Worm (Caenorhabditis elegans) whole organism, L1 larva: ENCODE measurements around the gene cal-1.

Experiments used
- C04F5.9 ChIP-seq: sonication (generic microtip); optimal IDR thresholded peaks from 2 replicates; lab custom pipeline; 2016; ENCODE audit warnings: missing genetic modification characterization, missing compliant biosample characterization
- Y116A8C.19 ChIP-seq: sonication (generic microtip); optimal IDR thresholded peaks from 2 replicates; lab custom pipeline; 2016; ENCODE audit warnings: missing compliant biosample characterization, missing genetic modification characterization, borderline replicate concordance
- alr-1 ChIP-seq: fragments of 200-800 bp; sonication (Bioruptor generic); optimal IDR thresholded peaks from 2 replicates; lab custom pipeline; 2018; ENCODE audit warnings: borderline replicate concordance, mild to moderate bottlenecking, missing genetic modification characterization, missing compliant biosample characterization
- ama-1 ChIP-seq: fragments of 150-350 bp; optimal IDR thresholded peaks from 2 replicates; lab custom pipeline; 2014
- blmp-1 ChIP-seq: fragments of 150-350 bp; optimal IDR thresholded peaks from 2 replicates; lab custom pipeline; 2014; ENCODE audit warnings: missing biosample characterization, missing genetic modification characterization
- ceh-63 ChIP-seq: fragments of 200-800 bp; sonication (Bioruptor generic); optimal IDR thresholded peaks from 2 replicates; lab custom pipeline; 2018; ENCODE audit warnings: mild to moderate bottlenecking, missing genetic modification characterization, missing compliant biosample characterization
- ceh-88 ChIP-seq: fragments of 200-800 bp; sonication (Bioruptor generic); IDR thresholded peaks from 2 replicates; pipeline ENCODE4 v1.3.6; 2022; ENCODE audit warnings: missing genetic modification characterization, missing compliant biosample characterization
- ceh-90 ChIP-seq: sonication (generic microtip); optimal IDR thresholded peaks from 2 replicates; lab custom pipeline; 2016; ENCODE audit warnings: missing genetic modification characterization, missing compliant biosample characterization
- ces-1 ChIP-seq: fragments of 150-350 bp; optimal IDR thresholded peaks from 2 replicates; lab custom pipeline; 2014; ENCODE audit warnings: missing biosample characterization, missing genetic modification reagents, missing genetic modification characterization
- dpl-1 ChIP-seq, 3 experiments: fragments of 150-350 bp in 2 of 3; sonication (generic microtip) in 1 of 3; optimal IDR thresholded peaks; 2 replicates each; lab custom pipeline; 2014 to 2017; ENCODE audit warnings: missing biosample characterization in 3 of 3, missing genetic modification characterization in 3 of 3, missing genetic modification reagents in 3 of 3
- efl-1 ChIP-seq, 4 experiments: fragments of 150-350 bp; optimal IDR thresholded peaks in 3 of 4; peaks in 1 of 4; 1 replicate in 1 of 4; 2 replicates in 3 of 4; lab custom pipeline; 2014; ENCODE audit warnings: missing biosample characterization in 2 of 4, missing genetic modification characterization in 2 of 4, missing genetic modification reagents in 2 of 4
- egl-13 ChIP-seq: sonication (generic microtip); optimal IDR thresholded peaks from 2 replicates; lab custom pipeline; 2016; ENCODE audit warnings: missing genotype, missing genetic modification reagents, missing genetic modification characterization, missing compliant biosample characterization
- elt-3 ChIP-seq, 6 experiments: fragments of 150-350 bp in 1 of 6; sonication (generic microtip); optimal IDR thresholded peaks; 2 replicates each; lab custom pipeline; 2017 to 2018; ENCODE audit warnings: missing biosample characterization in 6 of 6, missing genetic modification characterization in 6 of 6, inconsistent platforms in 1 of 6
- ets-5 ChIP-seq: fragments of 200-800 bp; sonication (Bioruptor generic); IDR thresholded peaks from 2 replicates; pipeline ENCODE4 v1.3.6; 2022; ENCODE audit warnings: missing genetic modification characterization, missing compliant biosample characterization
- fkh-10 ChIP-seq: sonication (generic microtip); optimal IDR thresholded peaks from 2 replicates; lab custom pipeline; 2017; ENCODE audit warnings: missing biosample characterization, missing genetic modification reagents, missing genetic modification characterization
- fkh-8 ChIP-seq: sonication (generic microtip); optimal IDR thresholded peaks from 2 replicates; lab custom pipeline; 2016; ENCODE audit warnings: mild to moderate bottlenecking, missing genetic modification characterization, missing compliant biosample characterization
- fos-1 ChIP-seq: fragments of 150-350 bp; optimal IDR thresholded peaks from 2 replicates; lab custom pipeline; 2014; ENCODE audit warnings: missing biosample characterization, missing genetic modification characterization
- hlh-17 ChIP-seq: fragments of 200-800 bp; sonication (Bioruptor generic); optimal IDR thresholded peaks from 2 replicates; lab custom pipeline; 2018; ENCODE audit warnings: missing genetic modification characterization, mild to moderate bottlenecking, missing compliant biosample characterization, moderate library complexity, borderline replicate concordance
- hlh-4 ChIP-seq: sonication (generic microtip); optimal IDR thresholded peaks from 2 replicates; lab custom pipeline; 2016; ENCODE audit warnings: mild to moderate bottlenecking, missing genetic modification characterization, missing compliant biosample characterization
- hpl-2 ChIP-seq: fragments of 150-350 bp; optimal IDR thresholded peaks from 2 replicates; lab custom pipeline; 2014; ENCODE audit warnings: missing biosample characterization, missing genetic modification reagents, missing genetic modification characterization
- isw-1 ChIP-seq: fragments of 200-800 bp; sonication (Bioruptor generic); IDR thresholded peaks from 2 replicates; pipeline ENCODE4 v1.3.6; 2022; ENCODE audit warnings: missing genetic modification characterization, missing compliant biosample characterization
- lin-13 ChIP-seq: fragments of 150-350 bp; optimal IDR thresholded peaks from 2 replicates; lab custom pipeline; 2014; ENCODE audit warnings: missing biosample characterization, missing genetic modification reagents, missing genetic modification characterization
- lin-35 ChIP-seq, 2 experiments: fragments of 150-350 bp; optimal IDR thresholded peaks; 2 replicates each; lab custom pipeline; 2014; ENCODE audit warnings: missing biosample characterization in 2 of 2, missing genetic modification characterization in 2 of 2, missing genetic modification reagents in 2 of 2
- lin-39 ChIP-seq: fragments of 150-350 bp; optimal IDR thresholded peaks from 2 replicates; lab custom pipeline; 2014; ENCODE audit warnings: missing biosample characterization, missing genetic modification reagents, missing genetic modification characterization
- lsy-2 ChIP-seq, 2 experiments: fragments of 150-350 bp; optimal IDR thresholded peaks; 2 replicates each; lab custom pipeline; 2014; ENCODE audit warnings: missing biosample characterization in 2 of 2, missing genetic modification characterization in 2 of 2
- mef-2 ChIP-seq: fragments of 150-350 bp; optimal IDR thresholded peaks from 2 replicates; lab custom pipeline; 2014; ENCODE audit warnings: missing biosample characterization, missing genetic modification characterization
- nhr-19 ChIP-seq: fragments of 200-800 bp; sonication (Bioruptor generic); conservative IDR thresholded peaks from 2 replicates; pipeline ENCODE4 v1.3.6; 2022; ENCODE audit warnings: missing genetic modification characterization, missing compliant biosample characterization
- nhr-20 ChIP-seq: sonication (generic microtip); optimal IDR thresholded peaks from 2 replicates; lab custom pipeline; 2016; ENCODE audit warnings: mild to moderate bottlenecking, missing genetic modification characterization, missing compliant biosample characterization
- nhr-237 ChIP-seq: fragments of 150-350 bp; optimal IDR thresholded peaks from 2 replicates; lab custom pipeline; 2014; ENCODE audit warnings: missing biosample characterization, missing genetic modification characterization
- nhr-28 ChIP-seq: fragments of 150-350 bp; optimal IDR thresholded peaks from 2 replicates; lab custom pipeline; 2014; ENCODE audit warnings: missing biosample characterization, missing genetic modification characterization
- nhr-76 ChIP-seq: sonication (generic microtip); optimal IDR thresholded peaks from 2 replicates; lab custom pipeline; 2017; ENCODE audit warnings: missing biosample characterization, missing genetic modification characterization
- nhr-84 ChIP-seq: sonication (generic microtip); optimal IDR thresholded peaks from 2 replicates; lab custom pipeline; 2017; ENCODE audit warnings: missing biosample characterization, missing genetic modification characterization
- nhr-85 ChIP-seq: sonication (generic microtip); peaks from one replicate; lab custom pipeline; 2016; ENCODE audit warnings: missing genetic modification characterization, inconsistent platforms, missing compliant biosample characterization
- nhr-90 ChIP-seq: sonication (generic microtip); optimal IDR thresholded peaks from 2 replicates; lab custom pipeline; 2016; ENCODE audit warnings: mild to moderate bottlenecking, missing genetic modification characterization, missing compliant biosample characterization; ENCODE audit not compliant: poor library complexity
- pag-3 ChIP-seq: sonication (generic microtip); optimal IDR thresholded peaks from 2 replicates; lab custom pipeline; 2017; ENCODE audit warnings: missing genetic modification characterization, mild to moderate bottlenecking, missing compliant biosample characterization, antibody characterized with exemption, borderline replicate concordance; ENCODE audit not compliant: insufficient read depth
- pqm-1 ChIP-seq: sonication (generic microtip); optimal IDR thresholded peaks from 3 replicates; lab custom pipeline; 2017; ENCODE audit warnings: missing biosample characterization, missing genetic modification characterization
- rnt-1 ChIP-seq: sonication (generic microtip); optimal IDR thresholded peaks from 2 replicates; lab custom pipeline; 2016; ENCODE audit warnings: mild to moderate bottlenecking, missing genetic modification characterization, moderate library complexity, missing compliant biosample characterization
- snu-23 ChIP-seq: sonication (generic microtip); optimal IDR thresholded peaks from 2 replicates; lab custom pipeline; 2016; ENCODE audit warnings: missing genetic modification characterization, missing compliant biosample characterization
- sox-4 ChIP-seq: sonication (generic microtip); optimal IDR thresholded peaks from 2 replicates; lab custom pipeline; 2016; ENCODE audit warnings: missing genetic modification characterization, missing compliant biosample characterization
- sptf-1 ChIP-seq: fragments of 150-350 bp; optimal IDR thresholded peaks from 2 replicates; lab custom pipeline; 2014; ENCODE audit warnings: missing biosample characterization, missing genetic modification characterization
- tlp-1 ChIP-seq: fragments of 150-350 bp; optimal IDR thresholded peaks from 2 replicates; lab custom pipeline; 2014; ENCODE audit warnings: missing biosample characterization, missing genetic modification characterization
- unc-130 ChIP-seq: fragments of 150-350 bp; optimal IDR thresholded peaks from 2 replicates; lab custom pipeline; 2017; ENCODE audit warnings: missing biosample characterization, missing genetic modification characterization, inconsistent platforms
- vab-15 ChIP-seq: sonication (generic microtip); optimal IDR thresholded peaks from 2 replicates; lab custom pipeline; 2017; ENCODE audit warnings: missing genotype, mild to moderate bottlenecking, missing genetic modification characterization, missing compliant biosample characterization
- zip-4 ChIP-seq: fragments of 200-800 bp; sonication (Bioruptor generic); optimal IDR thresholded peaks from 2 replicates; lab custom pipeline; 2018; ENCODE audit warnings: mild to moderate bottlenecking, missing genetic modification characterization, moderate library complexity, missing compliant biosample characterization
- ztf-4 ChIP-seq: fragments of 150-350 bp; optimal IDR thresholded peaks from 2 replicates; lab custom pipeline; 2014; ENCODE audit warnings: missing biosample characterization, missing genetic modification characterization

The cal-1 gene

DNA sequence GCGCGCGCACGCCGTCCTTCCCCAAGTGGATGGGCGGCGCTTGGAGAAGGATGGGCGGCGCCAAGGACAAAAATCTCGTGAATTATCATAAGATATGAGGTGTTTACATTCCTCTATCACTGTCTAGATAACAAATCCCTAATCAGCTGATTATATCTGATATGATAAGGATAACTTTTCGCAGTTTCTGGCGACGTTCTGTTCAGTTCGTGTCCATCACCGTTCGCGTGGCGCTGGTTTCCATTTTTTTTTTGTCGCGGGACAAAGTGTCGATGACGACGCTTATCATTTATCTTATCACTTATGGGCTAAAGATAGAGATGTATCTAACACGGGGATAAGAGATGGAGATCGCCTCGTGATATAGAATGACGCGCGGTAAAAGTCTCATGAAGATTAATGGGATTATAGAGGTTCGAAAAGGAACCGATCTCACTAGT lies 36.3 kb upstream of the cal-1 start (continued):
- TF ChIP-seq ceh-63 (no peak), fkh-10 (GFP tag; lab: Kevin White, UChicago) (no peak), ama-1 (lab: Kevin White, UChicago) (no peak), rnt-1 (tag; lab: Kevin White, UChicago) (no peak), efl-1 (optimal IDR thresholded peaks at IDR 0.05; lab: Kevin White, UChicago) (no peak), efl-1 (GFP tag; optimal IDR thresholded peaks at IDR 0.05 in 1 of 2; lab: Kevin White, UChicago) (peak in 1 of 2 experiments; percentile 1), nhr-28 (tag; lab: Kevin White, UChicago) (no peak), nhr-90 (no peak), nhr-76 (tag; lab: Kevin White, UChicago) (no peak), ces-1 (GFP tag; lab: Kevin White, UChicago) (no peak), nhr-84 (tag; lab: Kevin White, UChicago) (no peak), unc-130 (tag; lab: Kevin White, UChicago) (peak; percentile 47), ceh-88 (GFP tag; lab: Robert Waterston, UW) (no peak), nhr-19 (peak; percentile 46), pag-3 (tag; lab: Kevin White, UChicago) (no peak), blmp-1 (peak; percentile 59), lin-13 (GFP tag; lab: Kevin White, UChicago) (no peak), mef-2 (no peak), alr-1 (tag; lab: Kevin White, UChicago) (no peak), lin-39 (tag; lab: Kevin White, UChicago) (no peak), sox-4 (no peak), vab-15 (tag; lab: Kevin White, UChicago) (no peak), fos-1 (tag; lab: Kevin White, UChicago) (no peak), egl-13 (tag; lab: Kevin White, UChicago) (no peak), hlh-17 (no peak), hpl-2 (no peak), isw-1 (GFP tag; lab: Robert Waterston, UW) (no peak), elt-3 (tag; optimal IDR thresholded peaks at IDR 0.05; lab: Kevin White, UChicago) (peak in 5 of 6 experiments; percentile 51 to 98 (median 60)), zip-4 (GFP tag; lab: Kevin White, UChicago) (no peak), Y116A8C.19 (tag; lab: Kevin White, UChicago) (no peak)

DNA sequence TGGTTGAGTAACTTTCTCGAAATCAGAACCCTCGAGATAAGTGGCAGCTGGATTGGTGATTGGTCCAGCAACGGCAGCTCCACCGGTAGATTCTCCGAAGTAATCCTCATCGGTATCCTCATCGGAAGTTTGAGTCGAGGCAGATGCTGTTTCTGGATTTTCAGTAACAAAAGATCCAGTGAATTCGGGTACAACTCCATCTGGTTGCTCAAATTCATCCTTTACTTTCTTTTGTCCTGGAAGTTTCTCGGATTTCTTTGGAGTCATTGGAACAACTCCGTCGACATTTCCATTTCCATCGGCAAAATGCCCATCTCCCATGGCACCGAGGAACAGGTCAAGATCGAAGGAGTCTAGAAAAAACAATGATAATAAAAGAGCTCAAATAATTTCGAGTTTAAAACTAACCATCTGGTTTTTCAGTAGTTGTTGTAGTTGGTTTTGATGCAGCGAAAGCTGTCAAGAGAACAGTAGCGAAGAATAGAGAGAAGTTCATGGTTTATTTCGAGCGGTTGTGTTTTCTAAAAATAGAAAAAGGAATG lies 35.7 kb upstream of the cal-1 start, which contains the start of gene F45D3.4:
F45D3.4 (minus strand) TSS at position 521 of the 542 bp plus-strand sequence.
- TF ChIP-seq lin-35 (GFP tag; optimal IDR thresholded peaks at IDR 0.05; lab: Kevin White, UChicago) (peak in 1 of 2 experiments; percentile 3), lsy-2 (tag; optimal IDR thresholded peaks at IDR 0.05; lab: Kevin White, UChicago) (peak in 1 of 2 experiments; percentile 13), nhr-19 (no peak), ama-1 (lab: Kevin White, UChicago) (peak; percentile 15)
- TF ChIP-seq, all 84 proteins: peak for 3

DNA sequence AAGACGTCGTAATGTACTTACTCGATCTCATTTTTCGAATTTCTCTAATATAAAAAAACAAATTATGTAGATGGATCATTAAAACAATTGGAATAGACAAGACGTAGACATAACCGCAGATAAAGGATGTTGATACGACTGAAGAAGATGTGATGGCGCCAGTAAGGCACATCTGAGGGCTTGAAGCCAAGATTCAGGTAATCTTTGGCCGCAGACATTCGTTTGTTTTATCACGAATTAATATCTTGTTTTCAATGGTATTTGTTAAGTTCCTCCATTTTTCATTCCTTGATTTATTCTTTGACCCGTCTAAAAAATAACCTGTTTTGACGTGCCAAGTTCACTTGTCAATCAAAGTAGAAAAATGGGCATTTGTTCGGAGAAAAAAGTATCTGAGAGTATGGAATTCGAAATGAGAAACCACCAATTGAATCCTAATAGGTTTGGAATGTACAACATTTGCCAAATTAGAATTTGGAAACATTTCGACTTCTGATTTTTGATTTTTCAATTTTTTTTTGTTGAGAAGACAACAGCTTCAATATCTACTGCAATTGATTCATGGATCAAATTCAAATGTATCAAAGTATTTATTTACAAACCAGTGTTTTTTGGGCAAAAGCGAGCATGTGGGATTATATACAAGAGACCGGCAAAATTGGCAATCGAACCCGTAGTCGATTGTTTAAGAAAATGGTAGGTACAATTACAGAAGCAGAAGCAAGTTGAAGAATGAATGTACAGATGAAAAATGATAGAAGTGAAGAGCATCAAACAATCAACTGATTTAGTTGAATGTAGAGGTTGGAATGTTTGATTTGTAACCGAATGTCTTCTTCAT lies 34.8 kb upstream of the cal-1 start:
- TF ChIP-seq sptf-1 (tag; lab: Kevin White, UChicago) (no peak), ztf-4 (peak; percentile 38), ets-5 (GFP tag; lab: Robert Waterston, UW) (no peak), tlp-1 (tag; lab: Kevin White, UChicago) (no peak), lin-35 (GFP tag; optimal IDR thresholded peaks at IDR 0.05; lab: Kevin White, UChicago) (peak in 1 of 2 experiments; percentile 20), nhr-19 (peak; percentile 35), ceh-88 (GFP tag; lab: Robert Waterston, UW) (no peak), rnt-1 (tag; lab: Kevin White, UChicago) (no peak), snu-23 (GFP tag; lab: Kevin White, UChicago) (peak; percentile 20), pqm-1 (tag; lab: Kevin White, UChicago) (no peak), dpl-1 (GFP tag; optimal IDR thresholded peaks at IDR 0.05; lab: Kevin White, UChicago) (peak in 1 of 3 experiments; percentile 5), blmp-1 (peak; percentile 40), unc-130 (tag; lab: Kevin White, UChicago) (peak; percentile 85), ceh-90 (no peak), nhr-85 (tag; lab: Kevin White, UChicago) (peak; percentile 94), ceh-63 (no peak), fkh-8 (no peak), hlh-4 (tag; lab: Kevin White, UChicago) (no peak), C04F5.9 (tag; lab: Kevin White, UChicago) (no peak), nhr-28 (tag; lab: Kevin White, UChicago) (no peak), nhr-20 (peak; percentile 41), nhr-237 (tag; lab: Kevin White, UChicago) (no peak), lin-39 (tag; lab: Kevin White, UChicago) (no peak), lsy-2 (tag; optimal IDR thresholded peaks at IDR 0.05; lab: Kevin White, UChicago) (peak in 1 of 2 experiments; percentile 58), vab-15 (tag; lab: Kevin White, UChicago) (no peak)
